Worm (Caenorhabditis elegans) whole organism, L3 larva: ENCODE measurements around the gene clec-151.

Experiments used
- R02D3.7 ChIP-seq: fragments of 150-350 bp; optimal IDR thresholded peaks from 2 replicates; lab custom pipeline; 2014; ENCODE audit warnings: missing biosample characterization, missing genetic modification characterization
- ZK546.5 ChIP-seq: sonication (generic microtip); optimal IDR thresholded peaks from 2 replicates; lab custom pipeline; 2017; ENCODE audit warnings: missing biosample characterization, missing genetic modification characterization
- aly-2 ChIP-seq: fragments of 150-350 bp; optimal IDR thresholded peaks from 2 replicates; lab custom pipeline; 2014; ENCODE audit warnings: missing biosample characterization, missing genetic modification characterization
- ceh-28 ChIP-seq: fragments of 150-350 bp; optimal IDR thresholded peaks from 2 replicates; lab custom pipeline; 2014; ENCODE audit warnings: missing biosample characterization, missing genetic modification reagents, missing genetic modification characterization
- daf-12 ChIP-seq: fragments of 150-350 bp; optimal IDR thresholded peaks from 2 replicates; lab custom pipeline; 2014; ENCODE audit warnings: missing biosample characterization, missing genetic modification reagents, missing genetic modification characterization
- egl-5 ChIP-seq: fragments of 150-350 bp; optimal IDR thresholded peaks from 2 replicates; lab custom pipeline; 2017; ENCODE audit warnings: missing biosample characterization, missing genetic modification reagents, missing genetic modification characterization, inconsistent platforms
- elt-1 ChIP-seq: fragments of 150-350 bp; optimal IDR thresholded peaks from 2 replicates; lab custom pipeline; 2014; ENCODE audit warnings: missing biosample characterization, missing genetic modification characterization
- elt-2 ChIP-seq: sonication (generic microtip); optimal IDR thresholded peaks from 2 replicates; lab custom pipeline; 2016; ENCODE audit warnings: missing genetic modification reagents, mild to moderate bottlenecking, missing genetic modification characterization, missing compliant biosample characterization
- elt-3 ChIP-seq, 3 experiments: fragments of 150-350 bp in 1 of 3; sonication (generic microtip) in 2 of 3; optimal IDR thresholded peaks; 2 replicates in 2 of 3; 4 replicates in 1 of 3; lab custom pipeline; 2014 to 2017; ENCODE audit warnings: missing biosample characterization in 3 of 3, missing genetic modification characterization in 3 of 3
- eor-1 ChIP-seq, 2 experiments: fragments of 150-350 bp; optimal IDR thresholded peaks; 2 replicates each; lab custom pipeline; 2014 to 2018; ENCODE audit warnings: missing biosample characterization in 2 of 2, missing genetic modification characterization in 2 of 2
- fos-1 ChIP-seq: fragments of 150-350 bp; optimal IDR thresholded peaks from 2 replicates; lab custom pipeline; 2014; ENCODE audit warnings: missing biosample characterization, missing genetic modification characterization
- hmg-11 ChIP-seq: sonication (generic microtip); optimal IDR thresholded peaks from 2 replicates; lab custom pipeline; 2016; ENCODE audit warnings: missing genetic modification characterization, missing compliant biosample characterization
- jun-1 ChIP-seq: fragments of 150-350 bp; optimal IDR thresholded peaks from 2 replicates; lab custom pipeline; 2014; ENCODE audit warnings: missing biosample characterization, missing genetic modification reagents, missing genetic modification characterization
- lin-15B ChIP-seq: fragments of 150-350 bp; optimal IDR thresholded peaks from 2 replicates; lab custom pipeline; 2014; ENCODE audit warnings: missing biosample characterization, missing genetic modification characterization
- lin-39 ChIP-seq: fragments of 150-350 bp; optimal IDR thresholded peaks from 2 replicates; lab custom pipeline; 2018; ENCODE audit warnings: missing biosample characterization, missing genetic modification reagents, missing genetic modification characterization
- lsy-12 ChIP-seq: sonication (generic microtip); optimal IDR thresholded peaks from 2 replicates; lab custom pipeline; 2016; ENCODE audit warnings: mild to moderate bottlenecking, missing genetic modification characterization, missing compliant biosample characterization
- nfya-1 ChIP-seq: sonication (generic microtip); optimal IDR thresholded peaks from 2 replicates; lab custom pipeline; 2017; ENCODE audit warnings: missing genetic modification characterization, mild to moderate bottlenecking, missing compliant biosample characterization, antibody characterized with exemption, moderate library complexity; ENCODE audit not compliant: insufficient read depth
- nhr-12 ChIP-seq: fragments of 150-350 bp; optimal IDR thresholded peaks from 2 replicates; lab custom pipeline; 2014; ENCODE audit warnings: missing biosample characterization, missing genetic modification characterization
- nhr-23 ChIP-seq: fragments of 150-350 bp; optimal IDR thresholded peaks from 2 replicates; lab custom pipeline; 2014; ENCODE audit warnings: missing biosample characterization, missing genetic modification reagents, missing genetic modification characterization
- nhr-237 ChIP-seq: fragments of 150-350 bp; optimal IDR thresholded peaks from 2 replicates; lab custom pipeline; 2014; ENCODE audit warnings: missing biosample characterization, missing genetic modification characterization
- nhr-25 ChIP-seq: sonication (generic microtip); optimal IDR thresholded peaks from 2 replicates; lab custom pipeline; 2017; ENCODE audit warnings: missing biosample characterization, missing genetic modification characterization
- nhr-28 ChIP-seq: fragments of 150-350 bp; optimal IDR thresholded peaks from 2 replicates; lab custom pipeline; 2014; ENCODE audit warnings: missing biosample characterization, missing genetic modification characterization
- nhr-43 ChIP-seq: sonication (generic microtip); optimal IDR thresholded peaks from 2 replicates; lab custom pipeline; 2016; ENCODE audit warnings: mild to moderate bottlenecking, missing genetic modification characterization, missing compliant biosample characterization; ENCODE audit not compliant: poor library complexity, severe bottlenecking
- nhr-67 ChIP-seq: fragments of 150-350 bp; optimal IDR thresholded peaks from 2 replicates; lab custom pipeline; 2014; ENCODE audit warnings: missing biosample characterization, missing genetic modification characterization
- nhr-76 ChIP-seq: fragments of 150-350 bp; sonication (generic microtip); optimal IDR thresholded peaks from 5 replicates; lab custom pipeline; 2014; ENCODE audit warnings: missing biosample characterization, missing genetic modification characterization
- nhr-77 ChIP-seq: fragments of 150-350 bp; optimal IDR thresholded peaks from 2 replicates; lab custom pipeline; 2014; ENCODE audit warnings: missing biosample characterization, missing genetic modification characterization
- pha-4 ChIP-seq: fragments of 150-350 bp; optimal IDR thresholded peaks from 2 replicates; lab custom pipeline; 2014; ENCODE audit warnings: missing biosample characterization, missing genetic modification reagents, missing genetic modification characterization
- pqm-1 ChIP-seq: fragments of 150-350 bp; optimal IDR thresholded peaks from 2 replicates; lab custom pipeline; 2017; ENCODE audit warnings: missing biosample characterization, missing genetic modification characterization, inconsistent platforms
- sea-2 ChIP-seq: fragments of 150-350 bp; sonication (generic microtip); optimal IDR thresholded peaks from 4 replicates; lab custom pipeline; 2014; ENCODE audit warnings: missing biosample characterization, missing genetic modification reagents, missing genetic modification characterization
- snpc-4 ChIP-seq: fragments of 150-350 bp; optimal IDR thresholded peaks from 2 replicates; lab custom pipeline; 2014; ENCODE audit warnings: missing biosample characterization, missing genetic modification characterization
- tbx-2 ChIP-seq: sonication (generic microtip); optimal IDR thresholded peaks from 2 replicates; lab custom pipeline; 2016; ENCODE audit warnings: mild to moderate bottlenecking, missing genetic modification characterization, missing compliant biosample characterization
- unc-62 ChIP-seq: fragments of 150-350 bp; sonication (generic microtip); optimal IDR thresholded peaks from 4 replicates; lab custom pipeline; 2014; ENCODE audit warnings: missing biosample characterization, missing genetic modification reagents, missing genetic modification characterization
- zag-1 ChIP-seq: fragments of 150-350 bp; optimal IDR thresholded peaks from 2 replicates; lab custom pipeline; 2014; ENCODE audit warnings: missing biosample characterization, missing genetic modification characterization
- ztf-11 ChIP-seq: fragments of 150-350 bp; optimal IDR thresholded peaks from 2 replicates; lab custom pipeline; 2014; ENCODE audit warnings: missing biosample characterization, missing genetic modification characterization

clec-151 gene

ce11 chrIII:4659426-4659825 lies 31.2 kb downstream of the clec-151 start:
- no peak for TF ChIP-seq fos-1 (tag; lab: Kevin White, UChicago)
- TF ChIP-seq nhr-12 (tag; lab: Kevin White, UChicago): no peak
- TF ChIP-seq ztf-11 (tag; lab: Kevin White, UChicago): no peak
- TF ChIP-seq nfya-1 (tag; lab: Kevin White, UChicago): no peak
- no peak for TF ChIP-seq nhr-25
- TF ChIP-seq ceh-28: no peak
- no peak for TF ChIP-seq R02D3.7 (tag; lab: Kevin White, UChicago)

ce11 chrIII:4665272-4665671 lies 37.0 kb downstream of the clec-151 start, which contains the start of gene T23F11.4:
Gene T23F11.4 (minus strand): TSS chrIII:4665372.
- TF ChIP-seq daf-12 (tag; lab: Kevin White, UChicago) (no peak), tbx-2 (tag; lab: Kevin White, UChicago) (no peak), nhr-76 (tag; lab: Kevin White, UChicago) (no peak), eor-1 (tag; optimal IDR thresholded peaks at IDR 0.05; lab: Kevin White, UChicago) (no peak), lsy-12 (tag; lab: Kevin White, UChicago) (no peak), jun-1 (tag; lab: Kevin White, UChicago) (no peak), snpc-4 (tag; lab: Kevin White, UChicago) (no peak), nhr-237 (tag; lab: Kevin White, UChicago) (no peak), ceh-28 (no peak), elt-1 (tag; lab: Kevin White, UChicago) (no peak), nfya-1 (tag; lab: Kevin White, UChicago) (no peak), lin-39 (tag; lab: Kevin White, UChicago) (no peak), ZK546.5 (no peak), nhr-23 (tag; lab: Kevin White, UChicago) (no peak), elt-3 (tag; optimal IDR thresholded peaks at IDR 0.05; lab: Kevin White, UChicago) (no peak), aly-2 (tag; lab: Kevin White, UChicago) (no peak)

- peak; percentile 86 for TF ChIP-seq hmg-11 (tag; lab: Kevin White, UChicago)
- peak; percentile 48 for TF ChIP-seq lin-15B (tag; lab: Kevin White, UChicago)
- peak; percentile 34 for TF ChIP-seq egl-5
- TF ChIP-seq nhr-77 (tag; lab: Kevin White, UChicago): no peak
- no peak for TF ChIP-seq unc-62 (GFP tag; lab: Kevin White, UChicago)
- no peak for TF ChIP-seq R02D3.7 (tag; lab: Kevin White, UChicago)
- peak; percentile 78 for TF ChIP-seq nhr-25
- peak; percentile 1 for TF ChIP-seq nhr-43 (tag; lab: Kevin White, UChicago)
- peak; percentile 65 for TF ChIP-seq lin-39 (tag; lab: Kevin White, UChicago)
- no peak for TF ChIP-seq snpc-4 (tag; lab: Kevin White, UChicago)
- TF ChIP-seq nhr-23 (tag; lab: Kevin White, UChicago): peak; percentile 38
- no peak for TF ChIP-seq ztf-11 (tag; lab: Kevin White, UChicago)
- TF ChIP-seq pha-4 (tag; lab: Kevin White, UChicago): peak; percentile 4
- peak; percentile 62 for TF ChIP-seq nfya-1 (tag; lab: Kevin White, UChicago)
- no peak for TF ChIP-seq zag-1 (tag; lab: Kevin White, UChicago)
- TF ChIP-seq nhr-28 (tag; lab: Kevin White, UChicago): no peak
- TF ChIP-seq tbx-2 (tag; lab: Kevin White, UChicago): peak; percentile 48
- no peak for TF ChIP-seq nhr-76 (tag; lab: Kevin White, UChicago)
- no peak for TF ChIP-seq nhr-67
- peak; percentile 22 for TF ChIP-seq jun-1 (tag; lab: Kevin White, UChicago)
- no peak for TF ChIP-seq ZK546.5
- TF ChIP-seq lsy-12 (tag; lab: Kevin White, UChicago): peak; percentile 35
- peak; percentile 39 for TF ChIP-seq sea-2
These were observed 38.6 kb downstream of the clec-151 start for ce11 chrIII:4666753-4667400.

ce11 chrIII:4668073-4668472 lies 39.8 kb downstream of the clec-151 start:
- TF ChIP-seq ztf-11 (tag; lab: Kevin White, UChicago): no peak
- peak; percentile 62 for TF ChIP-seq elt-2
- peak; percentile 66 for TF ChIP-seq pha-4 (tag; lab: Kevin White, UChicago)
- TF ChIP-seq pqm-1 (tag; lab: Kevin White, UChicago): peak; percentile 66
- TF ChIP-seq, all 47 proteins: peak for 3
